In the genomic region with DNA sequence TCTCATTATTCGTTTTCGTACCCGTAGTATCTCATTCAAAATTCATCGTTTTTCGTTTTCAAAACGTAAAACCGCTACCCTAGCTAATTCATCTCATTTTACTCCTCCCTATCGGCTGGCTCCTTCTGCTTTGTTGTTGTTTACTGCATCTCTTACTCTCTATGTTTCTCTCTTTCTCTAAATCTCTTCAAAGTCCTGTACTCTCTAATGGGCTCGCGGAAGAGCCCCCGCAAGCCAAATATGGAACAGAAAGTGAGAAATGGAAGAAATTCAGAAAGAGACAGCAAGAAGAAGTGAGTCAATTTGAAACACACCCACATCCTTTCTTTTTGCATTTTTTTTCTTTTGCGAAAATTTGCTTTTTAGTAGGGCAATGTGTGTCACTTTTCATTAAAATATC, we compare ENCODE assay signal across 7 worm cellular contexts.
TF ChIP-seq lines count a peak whose summit lies in the region.

No protein-coding gene starts in this region.

TF ChIP-seq in whole organism, L1 larva, 84 proteins besides CTCF, POLR2A, EP300 and RAD21 (continues in another document):
- peak; percentile 10 for TF ChIP-seq rnt-1 (tag; optimal IDR thresholded peaks at IDR 0.05; lab: Kevin White, UChicago)
- TF ChIP-seq lin-14 (GFP tag; optimal IDR thresholded peaks at IDR 0.05; lab: Kevin White, UChicago): peak; percentile 83
- TF ChIP-seq efl-1 (optimal IDR thresholded peaks at IDR 0.05; lab: Kevin White, UChicago): peak; percentile 9 to 28
- peak in 1 of 2 experiments; percentile 13 for TF ChIP-seq efl-1 (GFP tag; optimal IDR thresholded peaks at IDR 0.05 in 1 of 2; lab: Kevin White, UChicago)
- TF ChIP-seq nhr-71 (tag; optimal IDR thresholded peaks at IDR 0.05; lab: Kevin White, UChicago): peak; percentile 20
- TF ChIP-seq jun-1 (tag; optimal IDR thresholded peaks at IDR 0.05; lab: Kevin White, UChicago): no peak
- TF ChIP-seq lin-35 (GFP tag; optimal IDR thresholded peaks at IDR 0.05; lab: Kevin White, UChicago): no peak
- TF ChIP-seq dsc-1 (tag; optimal IDR thresholded peaks at IDR 0.05; lab: Kevin White, UChicago): no peak
- TF ChIP-seq unc-62 (GFP tag; optimal IDR thresholded peaks at IDR 0.05; lab: Kevin White, UChicago): peak; percentile 17
- TF ChIP-seq unc-86 (tag; optimal IDR thresholded peaks at IDR 0.05; lab: Kevin White, UChicago): no peak
- TF ChIP-seq nhr-85 (tag; lab: Kevin White, UChicago): peak; percentile 33
- peak; percentile 29 for TF ChIP-seq nhr-47 (tag; optimal IDR thresholded peaks at IDR 0.05; lab: Kevin White, UChicago)

TF ChIP-seq in whole organism, L2 larva, 48 proteins besides CTCF, POLR2A, EP300 and RAD21 (continues in another document):
- no peak for TF ChIP-seq ztf-4 (tag; optimal IDR thresholded peaks at IDR 0.05; lab: Kevin White, UChicago)
- TF ChIP-seq sma-9 (GFP tag; optimal IDR thresholded peaks at IDR 0.05; lab: Kevin White, UChicago): peak; percentile 25
- no peak for TF ChIP-seq sma-9 (tag; optimal IDR thresholded peaks at IDR 0.05; lab: Kevin White, UChicago)
- TF ChIP-seq nhr-129 (tag; optimal IDR thresholded peaks at IDR 0.05; lab: Kevin White, UChicago): no peak
- TF ChIP-seq crh-2 (tag; optimal IDR thresholded peaks at IDR 0.05; lab: Kevin White, UChicago): peak; percentile 19
- TF ChIP-seq ama-1 (optimal IDR thresholded peaks at IDR 0.05; lab: Kevin White, UChicago): no peak
- no peak for TF ChIP-seq nhr-21 (tag; optimal IDR thresholded peaks at IDR 0.05; lab: Kevin White, UChicago)
- peak in 1 of 2 experiments; percentile 8 for TF ChIP-seq mdl-1 (tag; optimal IDR thresholded peaks at IDR 0.05; lab: Kevin White, UChicago)
- no peak for TF ChIP-seq nhr-11 (tag; optimal IDR thresholded peaks at IDR 0.05; lab: Kevin White, UChicago)
- TF ChIP-seq nhr-77 (tag; optimal IDR thresholded peaks at IDR 0.05; lab: Kevin White, UChicago): no peak
- peak in 1 of 2 experiments; percentile 51 for TF ChIP-seq lsy-2 (tag; optimal IDR thresholded peaks at IDR 0.05; lab: Kevin White, UChicago)
- TF ChIP-seq mab-5 (tag; optimal IDR thresholded peaks at IDR 0.05; lab: Kevin White, UChicago): peak; percentile 22
- TF ChIP-seq nhr-6 (tag; optimal IDR thresholded peaks at IDR 0.05; lab: Kevin White, UChicago): peak; percentile 24

TF ChIP-seq in whole organism, L3 larva, 47 proteins besides CTCF, POLR2A, EP300 and RAD21 (continues in another document):
- no peak for TF ChIP-seq nhr-11 (tag; optimal IDR thresholded peaks at IDR 0.05; lab: Kevin White, UChicago)
- TF ChIP-seq ceh-16 (tag; optimal IDR thresholded peaks at IDR 0.05; lab: Kevin White, UChicago): no peak
- TF ChIP-seq ztf-11 (tag; optimal IDR thresholded peaks at IDR 0.05; lab: Kevin White, UChicago): no peak
- TF ChIP-seq ceh-28 (tag; optimal IDR thresholded peaks at IDR 0.05; lab: Kevin White, UChicago): no peak
- TF ChIP-seq fkh-2 (tag; optimal IDR thresholded peaks at IDR 0.05; lab: Kevin White, UChicago): peak; percentile 51
- no peak for TF ChIP-seq nhr-25 (tag; optimal IDR thresholded peaks at IDR 0.05; lab: Kevin White, UChicago)
- TF ChIP-seq lin-39 (tag; optimal IDR thresholded peaks at IDR 0.05; lab: Kevin White, UChicago): peak; percentile 91
- TF ChIP-seq mml-1 (tag; optimal IDR thresholded peaks at IDR 0.05; lab: Kevin White, UChicago): no peak
- peak; percentile 5 for TF ChIP-seq sea-2 (GFP tag; optimal IDR thresholded peaks at IDR 0.05; lab: Kevin White, UChicago)
- TF ChIP-seq skn-1 (tag; optimal IDR thresholded peaks at IDR 0.05; lab: Kevin White, UChicago): no peak
- TF ChIP-seq egl-5 (tag; optimal IDR thresholded peaks at IDR 0.05; lab: Kevin White, UChicago): no peak
- no peak for TF ChIP-seq ztf-4 (tag; optimal IDR thresholded peaks at IDR 0.05; lab: Kevin White, UChicago)
- no peak for TF ChIP-seq elt-3 (tag; optimal IDR thresholded peaks at IDR 0.05; lab: Kevin White, UChicago)
- no peak for TF ChIP-seq fkh-10 (GFP tag; optimal IDR thresholded peaks at IDR 0.05; lab: Kevin White, UChicago)

TF ChIP-seq in whole organism, L4 larva, 104 proteins besides CTCF, POLR2A, EP300 and RAD21:
- TF ChIP-seq nhr-28 (tag; optimal IDR thresholded peaks at IDR 0.05; lab: Kevin White, UChicago) (no peak), mdl-1 (tag; optimal IDR thresholded peaks at IDR 0.05; lab: Kevin White, UChicago) (peak in 1 of 2 experiments; percentile 28), daf-16 (GFP tag; optimal IDR thresholded peaks at IDR 0.05; lab: Kevin White, UChicago) (peak in 1 of 2 experiments; percentile 56), daf-16 (tag; optimal IDR thresholded peaks at IDR 0.05; lab: Kevin White, UChicago) (no peak), rbr-2 (tag; optimal IDR thresholded peaks at IDR 0.05; lab: Kevin White, UChicago) (peak; percentile 32), nhr-111 (GFP tag; optimal IDR thresholded peaks at IDR 0.05; lab: Kevin White, UChicago) (no peak), lsy-2 (tag; optimal IDR thresholded peaks at IDR 0.05; lab: Kevin White, UChicago) (peak in 1 of 2 experiments; percentile 45), hmg-1.1 (GFP tag; IDR thresholded peaks at IDR 0.05; lab: Robert Waterston, UW) (peak; percentile 79), ceh-20 (GFP tag; IDR thresholded peaks at IDR 0.05; lab: Robert Waterston, UW) (peak; percentile 55; the same call in 1 of the 2 replicates), mep-1 (tag; optimal IDR thresholded peaks at IDR 0.05; lab: Kevin White, UChicago) (peak; percentile 10), T20F7.1 (GFP tag; optimal IDR thresholded peaks at IDR 0.05; lab: Kevin White, UChicago) (no peak)

TF ChIP-seq in whole organism, late embryonic, 69 proteins besides CTCF, POLR2A, EP300 and RAD21:
- peak; percentile 12 for TF ChIP-seq nfya-1 (tag; optimal IDR thresholded peaks at IDR 0.05; lab: Kevin White, UChicago)
- TF ChIP-seq ceh-2 (tag; optimal IDR thresholded peaks at IDR 0.05; lab: Kevin White, UChicago): no peak

TF ChIP-seq in whole organism, mixed stage, embryonic, 35 proteins besides CTCF, POLR2A, EP300 and RAD21:
- TF ChIP-seq nhr-28 (tag; optimal IDR thresholded peaks at IDR 0.05; lab: Kevin White, UChicago) (no peak), snpc-4 (tag; optimal IDR thresholded peaks at IDR 0.05; lab: Kevin White, UChicago) (no peak), drap-1 (GFP tag; optimal IDR thresholded peaks at IDR 0.05; lab: Kevin White, UChicago) (no peak), mep-1 (tag; optimal IDR thresholded peaks at IDR 0.05; lab: Kevin White, UChicago) (peak; percentile 17), pha-4 (tag; optimal IDR thresholded peaks at IDR 0.05; lab: Kevin White, UChicago) (no peak), ces-1 (GFP tag; optimal IDR thresholded peaks at IDR 0.05; lab: Kevin White, UChicago) (peak; percentile 58), unc-120 (tag; optimal IDR thresholded peaks at IDR 0.05; lab: Kevin White, UChicago; ENCODE audit: poor library complexity, severe bottlenecking) (peak; percentile 40), lin-32 (GFP tag; optimal IDR thresholded peaks at IDR 0.05; lab: Kevin White, UChicago) (no peak)

TF ChIP-seq in whole organism, young adult, 124 proteins besides CTCF, POLR2A, EP300 and RAD21:
- TF ChIP-seq snpc-1.1 (tag; optimal IDR thresholded peaks at IDR 0.05; lab: Kevin White, UChicago; ENCODE audit: insufficient read depth): no peak
- no peak for TF ChIP-seq dpff-1 (tag; optimal IDR thresholded peaks at IDR 0.05; lab: Kevin White, UChicago)
- TF ChIP-seq bed-2 (GFP tag; IDR thresholded peaks at IDR 0.05; lab: Robert Waterston, UW): no peak
- TF ChIP-seq unc-62 (GFP tag; optimal IDR thresholded peaks at IDR 0.05; lab: Kevin White, UChicago): no peak
- TF ChIP-seq hmg-1.2 (GFP tag; IDR thresholded peaks at IDR 0.05; lab: Robert Waterston, UW): peak; percentile 76
- TF ChIP-seq nfya-2 (GFP tag; IDR thresholded peaks at IDR 0.05; lab: Robert Waterston, UW): no peak
